Worm (Caenorhabditis elegans): ENCODE results near the gene tat-3.
A peak's percentile ranks its signal among the peaks of the same experiment; 100 is the strongest.

Gene tat-3

DNA sequence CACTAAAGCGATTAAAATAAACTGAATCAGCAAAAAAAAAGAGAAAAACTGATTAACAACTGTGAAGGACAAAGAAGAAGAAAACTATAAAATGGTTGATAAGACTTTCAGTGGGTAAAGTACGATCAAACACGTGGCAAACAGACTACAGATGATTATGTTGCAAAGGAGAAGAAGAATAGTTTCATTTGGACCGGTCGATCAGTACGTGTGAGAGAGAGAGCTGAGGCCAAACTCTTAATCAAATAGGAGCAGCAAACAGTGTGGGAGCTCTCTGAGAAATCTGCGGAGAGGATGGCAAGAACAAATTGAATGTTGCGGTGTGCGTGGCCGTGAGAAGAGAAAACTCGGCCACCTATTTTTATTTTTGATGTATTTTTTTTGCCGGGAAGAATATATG lies 11.4 kb downstream of the tat-3 start:
- TF ChIP-seq lsy-2 (tag; optimal IDR thresholded peaks at IDR 0.05) (no peak), nhr-12 (tag; optimal IDR thresholded peaks at IDR 0.05) (no peak), lin-13 (tag; optimal IDR thresholded peaks at IDR 0.05) (no peak), flh-1 (GFP tag; optimal IDR thresholded peaks at IDR 0.05) (no peak), cnd-1 (tag; optimal IDR thresholded peaks at IDR 0.05) (no peak), unc-62 (GFP tag; optimal IDR thresholded peaks at IDR 0.05) (no peak), blmp-1 (tag; optimal IDR thresholded peaks at IDR 0.05) (no peak), sem-2 (GFP tag; optimal IDR thresholded peaks at IDR 0.05) (no peak), sptf-1 (tag; optimal IDR thresholded peaks at IDR 0.05) (no peak)

DNA sequence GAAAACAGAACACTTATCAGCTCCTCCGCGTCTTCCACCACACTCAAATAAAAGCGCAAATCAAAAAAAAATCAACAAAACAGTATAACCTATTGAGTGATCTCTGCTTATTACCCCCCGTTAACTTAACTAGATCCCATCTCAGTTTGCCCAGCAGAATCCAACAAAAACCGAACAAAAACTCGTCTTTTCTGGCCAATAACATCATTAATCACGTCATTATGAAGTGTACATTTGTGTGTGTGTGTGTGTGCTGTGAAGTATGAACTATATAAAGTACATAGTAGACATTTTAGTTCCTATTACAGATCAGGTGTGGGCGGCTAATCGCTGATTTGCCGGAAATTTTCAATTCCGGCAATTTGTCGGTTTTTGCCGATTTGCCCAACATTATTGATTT lies 12.4 kb downstream of the tat-3 start:
- TF ChIP-seq lin-13 (tag; optimal IDR thresholded peaks at IDR 0.05) (no peak), lsy-2 (tag; optimal IDR thresholded peaks at IDR 0.05) (no peak), bed-3 (GFP tag; optimal IDR thresholded peaks at IDR 0.05) (no peak), mep-1 (tag; optimal IDR thresholded peaks at IDR 0.05) (no peak), nhr-76 (tag; optimal IDR thresholded peaks at IDR 0.05) (no peak), blmp-1 (tag; optimal IDR thresholded peaks at IDR 0.05) (no peak), tbx-8 (GFP tag; optimal IDR thresholded peaks at IDR 0.05) (no peak), ham-2 (GFP tag; optimal IDR thresholded peaks at IDR 0.05) (no peak), lin-32 (GFP tag; optimal IDR thresholded peaks at IDR 0.05) (no peak)

DNA sequence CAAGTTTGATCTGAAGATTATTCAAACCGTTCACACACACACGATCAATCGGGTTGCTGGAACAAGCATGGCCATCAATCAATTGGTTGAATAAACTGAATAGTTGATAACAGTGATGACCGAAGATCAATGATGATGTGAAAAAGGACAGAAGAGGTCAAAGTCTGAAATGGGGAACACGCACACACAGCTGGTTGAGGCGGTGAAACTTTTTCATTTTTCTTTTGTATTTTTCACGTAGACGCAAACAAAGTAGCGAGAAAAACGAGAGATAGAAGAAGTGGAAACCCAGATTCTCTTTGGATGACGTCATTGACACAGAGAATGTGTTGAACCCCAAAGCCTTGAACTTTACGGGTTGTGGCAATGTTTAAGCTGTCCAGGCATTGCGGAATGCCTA lies 13.0 kb downstream of the tat-3 start:
- TF ChIP-seq sem-2 (GFP tag; optimal IDR thresholded peaks at IDR 0.05) (no peak), mep-1 (tag; optimal IDR thresholded peaks at IDR 0.05) (no peak), zip-8 (tag; optimal IDR thresholded peaks at IDR 0.05) (peak; percentile 11), blmp-1 (tag; optimal IDR thresholded peaks at IDR 0.05) (no peak), nhr-2 (tag; optimal IDR thresholded peaks at IDR 0.05) (no peak)

DNA sequence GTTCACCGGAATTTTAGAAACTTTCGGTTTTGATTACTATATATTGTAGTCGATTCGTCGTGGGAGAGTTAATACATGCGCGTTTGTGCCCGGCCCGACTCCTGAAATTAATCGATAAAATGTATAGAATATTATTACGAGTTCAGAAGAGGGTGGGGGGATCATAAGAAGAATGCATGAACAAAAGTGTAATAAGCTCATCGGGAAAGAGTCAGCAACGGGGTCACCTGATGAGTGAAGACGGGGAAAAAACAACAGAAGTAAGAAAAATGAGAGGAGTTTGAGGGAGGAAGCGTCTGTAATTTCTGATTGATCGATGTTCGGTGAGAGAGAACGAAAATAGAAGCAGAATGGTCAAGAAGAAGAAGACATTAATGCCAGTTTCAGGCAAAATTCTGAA lies 14.4 kb downstream of the tat-3 start, which contains the start of gene W09D10.4:
Gene W09D10.4, minus strand, starts transcription at position 101 of the 400 bp plus-strand sequence.
- TF ChIP-seq ceh-83 (GFP tag; optimal IDR thresholded peaks at IDR 0.05) = no peak
- no peak for TF ChIP-seq lin-13 (tag; optimal IDR thresholded peaks at IDR 0.05)
- no peak for TF ChIP-seq ham-2 (GFP tag; optimal IDR thresholded peaks at IDR 0.05)
- no peak for TF ChIP-seq ces-1 (GFP tag; optimal IDR thresholded peaks at IDR 0.05)
- no peak for TF ChIP-seq mab-5 (tag; optimal IDR thresholded peaks at IDR 0.05)
- no peak for TF ChIP-seq flh-1 (GFP tag; optimal IDR thresholded peaks at IDR 0.05)
- TF ChIP-seq mep-1 (tag; optimal IDR thresholded peaks at IDR 0.05) = no peak
- no peak for TF ChIP-seq sem-2 (GFP tag; optimal IDR thresholded peaks at IDR 0.05)

DNA sequence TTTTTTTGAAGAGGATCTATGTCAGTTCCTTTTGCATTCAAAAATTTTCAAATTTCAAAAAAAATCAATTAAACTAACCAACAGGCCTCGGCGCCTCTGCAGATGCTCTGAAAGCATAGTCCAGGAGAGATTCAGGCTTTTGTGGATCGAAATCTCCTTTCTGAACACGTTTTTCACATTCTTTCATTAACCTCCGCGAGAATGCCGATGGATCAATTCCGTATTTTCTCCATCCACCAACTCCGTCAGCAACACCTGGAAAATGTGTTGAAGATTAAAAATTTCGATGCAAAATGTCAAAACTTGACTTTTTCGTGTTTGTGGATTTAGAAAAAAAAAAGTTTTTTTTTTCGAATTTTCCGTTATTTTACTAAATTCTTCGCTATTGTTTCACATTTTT lies 16.0 kb downstream of the tat-3 start:
- no peak for TF ChIP-seq nhr-12 (tag; optimal IDR thresholded peaks at IDR 0.05)
- TF ChIP-seq M03D4.4 (tag; optimal IDR thresholded peaks at IDR 0.05) = no peak
- TF ChIP-seq lin-13 (tag; optimal IDR thresholded peaks at IDR 0.05) = no peak
- no peak for TF ChIP-seq drap-1 (GFP tag; optimal IDR thresholded peaks at IDR 0.05)
- TF ChIP-seq elt-3 (tag; optimal IDR thresholded peaks at IDR 0.05) = no peak
- no peak for TF ChIP-seq mab-5 (tag; optimal IDR thresholded peaks at IDR 0.05)
- no peak for TF ChIP-seq nhr-2 (tag; optimal IDR thresholded peaks at IDR 0.05)
- TF ChIP-seq bed-3 (GFP tag; optimal IDR thresholded peaks at IDR 0.05) = no peak
- no peak for TF ChIP-seq zip-8 (tag; optimal IDR thresholded peaks at IDR 0.05)
- no peak for TF ChIP-seq ztf-11 (tag; optimal IDR thresholded peaks at IDR 0.05)
- no peak for TF ChIP-seq ham-2 (GFP tag; optimal IDR thresholded peaks at IDR 0.05)
- no peak for TF ChIP-seq cnd-1 (tag; optimal IDR thresholded peaks at IDR 0.05)
- no peak for TF ChIP-seq lsy-2 (tag; optimal IDR thresholded peaks at IDR 0.05)
- no peak for TF ChIP-seq flh-1 (GFP tag; optimal IDR thresholded peaks at IDR 0.05)
- TF ChIP-seq ceh-39 (tag; optimal IDR thresholded peaks at IDR 0.05) = no peak
- TF ChIP-seq unc-120 (tag; optimal IDR thresholded peaks at IDR 0.05; ENCODE audit: poor library complexity, severe bottlenecking) = no peak
- TF ChIP-seq pha-4 (tag; optimal IDR thresholded peaks at IDR 0.05) = no peak
- TF ChIP-seq nhr-28 (tag; optimal IDR thresholded peaks at IDR 0.05) = no peak
- no peak for TF ChIP-seq hlh-1 (tag; optimal IDR thresholded peaks at IDR 0.05)
- no peak for TF ChIP-seq blmp-1 (tag; optimal IDR thresholded peaks at IDR 0.05)

DNA sequence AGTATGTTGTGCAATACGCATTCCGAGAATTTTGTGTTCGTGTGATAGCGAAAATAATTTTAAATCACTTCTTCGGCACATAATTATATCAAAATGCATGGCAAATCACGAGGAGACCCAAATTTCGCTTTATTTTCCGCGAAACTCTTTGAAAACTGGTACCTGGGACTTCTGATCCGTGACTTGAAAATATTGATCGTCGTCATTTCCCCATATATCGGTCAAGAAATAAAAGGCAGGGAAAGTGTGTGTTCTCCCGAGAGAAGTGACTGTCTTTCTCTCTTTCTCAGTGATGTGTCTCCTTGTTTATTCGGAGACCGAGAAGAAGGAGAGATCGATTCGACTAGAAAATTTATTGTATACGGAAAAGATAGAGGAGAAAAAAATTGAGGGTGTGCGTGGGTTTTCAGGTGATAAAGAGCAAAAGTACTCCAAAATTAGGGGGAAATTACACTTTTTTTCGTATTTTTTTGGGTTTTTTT lies 19.3 kb downstream of the tat-3 start, which contains the start of gene W09D10.5:
Gene W09D10.5, minus strand, starts transcription at position 345 of the 482 bp plus-strand sequence.
- TF ChIP-seq sptf-1 (tag; optimal IDR thresholded peaks at IDR 0.05) = no peak
- TF ChIP-seq nhr-76 (tag; optimal IDR thresholded peaks at IDR 0.05) = no peak
- TF ChIP-seq ces-1 (GFP tag; optimal IDR thresholded peaks at IDR 0.05) = no peak
- TF ChIP-seq sem-2 (GFP tag; optimal IDR thresholded peaks at IDR 0.05) = no peak
- TF ChIP-seq nhr-2 (tag; optimal IDR thresholded peaks at IDR 0.05) = no peak
- TF ChIP-seq tbx-8 (GFP tag; optimal IDR thresholded peaks at IDR 0.05) = no peak
- no peak for TF ChIP-seq hlh-1 (tag; optimal IDR thresholded peaks at IDR 0.05)
- TF ChIP-seq lin-32 (GFP tag; optimal IDR thresholded peaks at IDR 0.05) = no peak
- no peak for TF ChIP-seq unc-120 (tag; optimal IDR thresholded peaks at IDR 0.05; ENCODE audit: poor library complexity, severe bottlenecking)
